Worm (Caenorhabditis elegans): ENCODE measurements around the gene skp-1.
A peak's percentile ranks its signal among the peaks of the same experiment; 100 is the strongest.

Gene skp-1

ce11 chrV:11616813-11617212 lies 28.5 kb upstream of the skp-1 start (continued):
- TF ChIP-seq attf-4 (tag; optimal IDR thresholded peaks at IDR 0.05) (no peak), nhr-6 (tag; optimal IDR thresholded peaks at IDR 0.05) (no peak), skn-1 (tag; optimal IDR thresholded peaks at IDR 0.05) (no peak), hlh-30 (tag; optimal IDR thresholded peaks at IDR 0.05; ENCODE audit: insufficient read depth) (no peak), jun-1 (tag; optimal IDR thresholded peaks at IDR 0.05) (no peak), hmg-1.1 (GFP tag; IDR thresholded peaks at IDR 0.05) (no peak), T26A8.4 (GFP tag; IDR thresholded peaks at IDR 0.05) (no peak), pha-4 (GFP tag; IDR thresholded peaks at IDR 0.05) (no peak), pha-4 (tag; optimal IDR thresholded peaks at IDR 0.05) (no peak), nhr-42 (GFP tag; IDR thresholded peaks at IDR 0.05) (no peak), F44E2.7 (GFP tag; IDR thresholded peaks at IDR 0.05) (no peak), nhr-11 (tag; optimal IDR thresholded peaks at IDR 0.05) (no peak), php-3 (GFP tag; IDR thresholded peaks at IDR 0.05) (no peak), nhr-25 (tag; optimal IDR thresholded peaks at IDR 0.05; ENCODE audit: borderline replicate concordance, insufficient read depth) (no peak), lin-1 (GFP tag; IDR thresholded peaks at IDR 0.05) (no peak), nhr-111 (GFP tag; optimal IDR thresholded peaks at IDR 0.05) (no peak), aly-2 (tag; optimal IDR thresholded peaks at IDR 0.05) (no peak), mxl-2 (GFP tag; conservative IDR thresholded peaks at IDR 0.05) (no peak), snpc-4 (tag; optimal IDR thresholded peaks at IDR 0.05) (no peak), lin-29 (GFP tag; IDR thresholded peaks at IDR 0.05) (no peak), vab-7 (GFP tag; IDR thresholded peaks at IDR 0.05) (no peak), nhr-48 (tag; optimal IDR thresholded peaks at IDR 0.05) (no peak), madf-9 (GFP tag; conservative IDR thresholded peaks at IDR 0.05) (no peak), aha-1 (tag) (peak; percentile 84), nhr-28 (tag; optimal IDR thresholded peaks at IDR 0.05) (no peak), ceh-28 (tag; optimal IDR thresholded peaks at IDR 0.05) (no peak), rbr-2 (tag; optimal IDR thresholded peaks at IDR 0.05) (no peak), zfp-3 (GFP tag; conservative IDR thresholded peaks at IDR 0.05) (0 out of 2 replicates have a peak, but pooled peaks have one; percentile 71), ama-1 (optimal IDR thresholded peaks at IDR 0.05) (peak; percentile 67)

- TF ChIP-seq arid-1 (GFP tag; conservative IDR thresholded peaks at IDR 0.05) (no peak), F49E8.2 (tag; optimal IDR thresholded peaks at IDR 0.05; ENCODE audit: borderline replicate concordance) (no peak), vab-7 (GFP tag; IDR thresholded peaks at IDR 0.05) (no peak), set-16 (GFP tag; IDR thresholded peaks at IDR 0.05) (no peak), mes-2 (tag; optimal IDR thresholded peaks at IDR 0.05; ENCODE audit: poor library complexity, severe bottlenecking) (no peak), sdz-12 (GFP tag; optimal IDR thresholded peaks at IDR 0.05) (no peak), unc-62 (GFP tag; optimal IDR thresholded peaks at IDR 0.05 in 1 of 2) (no peak), unc-62 (tag; optimal IDR thresholded peaks at IDR 0.05) (no peak), nhr-48 (tag; optimal IDR thresholded peaks at IDR 0.05) (no peak), egl-43 (GFP tag; IDR thresholded peaks at IDR 0.05) (no peak), saeg-2 (GFP tag; IDR thresholded peaks at IDR 0.05) (no peak), lin-1 (GFP tag; IDR thresholded peaks at IDR 0.05) (no peak), zfp-3 (GFP tag; conservative IDR thresholded peaks at IDR 0.05) (no peak), aly-2 (tag; optimal IDR thresholded peaks at IDR 0.05) (no peak), ceh-32 (tag; optimal IDR thresholded peaks at IDR 0.05; ENCODE audit: poor library complexity) (no peak), hlh-11 (tag; optimal IDR thresholded peaks at IDR 0.05) (no peak), mep-1 (tag; optimal IDR thresholded peaks at IDR 0.05) (no peak)
Measured at ce11 chrV:11618173-11618572, 27.1 kb upstream of the skp-1 start, which contains the start of gene glb-15. Gene glb-15, minus strand, starts transcription at chrV:11618273.

Measured in whole organism, L4 larva.